Worm (Caenorhabditis elegans) whole organism, L3 larva: ENCODE measurements around the gene pepm-1.

ENCODE experiments used
- ZK546.5 ChIP-seq: sonication (generic microtip); optimal IDR thresholded peaks from 2 replicates; lab custom pipeline; 2017; ENCODE audit warnings: missing biosample characterization, missing genetic modification characterization
- aly-2 ChIP-seq: fragments of 150-350 bp; optimal IDR thresholded peaks from 2 replicates; lab custom pipeline; 2014; ENCODE audit warnings: missing biosample characterization, missing genetic modification characterization
- ama-1 ChIP-seq: fragments of 150-350 bp; optimal IDR thresholded peaks from 2 replicates; lab custom pipeline; 2018
- ceh-9 ChIP-seq: sonication (generic microtip); optimal IDR thresholded peaks from 2 replicates; lab custom pipeline; 2018; ENCODE audit warnings: missing biosample characterization, missing genetic modification characterization
- daf-12 ChIP-seq: fragments of 150-350 bp; optimal IDR thresholded peaks from 2 replicates; lab custom pipeline; 2014; ENCODE audit warnings: missing biosample characterization, missing genetic modification reagents, missing genetic modification characterization
- egl-27 ChIP-seq: sonication (generic microtip); optimal IDR thresholded peaks from 4 replicates; lab custom pipeline; 2017; ENCODE audit warnings: missing biosample characterization, missing genetic modification reagents, missing genetic modification characterization
- egl-5 ChIP-seq: fragments of 150-350 bp; optimal IDR thresholded peaks from 2 replicates; lab custom pipeline; 2017; ENCODE audit warnings: missing biosample characterization, missing genetic modification reagents, missing genetic modification characterization, inconsistent platforms
- elt-1 ChIP-seq: fragments of 150-350 bp; optimal IDR thresholded peaks from 2 replicates; lab custom pipeline; 2014; ENCODE audit warnings: missing biosample characterization, missing genetic modification characterization
- elt-2 ChIP-seq: sonication (generic microtip); optimal IDR thresholded peaks from 2 replicates; lab custom pipeline; 2016; ENCODE audit warnings: missing genetic modification reagents, mild to moderate bottlenecking, missing genetic modification characterization, missing compliant biosample characterization
- fkh-10 ChIP-seq: sonication (generic microtip); optimal IDR thresholded peaks from 2 replicates; lab custom pipeline; 2017; ENCODE audit warnings: missing biosample characterization, missing genetic modification reagents, missing genetic modification characterization
- fkh-2 ChIP-seq: fragments of 150-350 bp; optimal IDR thresholded peaks from 2 replicates; lab custom pipeline; 2014; ENCODE audit warnings: missing biosample characterization, missing genetic modification reagents, missing genetic modification characterization
- fos-1 ChIP-seq: fragments of 150-350 bp; optimal IDR thresholded peaks from 2 replicates; lab custom pipeline; 2014; ENCODE audit warnings: missing biosample characterization, missing genetic modification characterization
- hmg-11 ChIP-seq: sonication (generic microtip); optimal IDR thresholded peaks from 2 replicates; lab custom pipeline; 2016; ENCODE audit warnings: missing genetic modification characterization, missing compliant biosample characterization
- jun-1 ChIP-seq: fragments of 150-350 bp; optimal IDR thresholded peaks from 2 replicates; lab custom pipeline; 2014; ENCODE audit warnings: missing biosample characterization, missing genetic modification reagents, missing genetic modification characterization
- lin-15B ChIP-seq: fragments of 150-350 bp; optimal IDR thresholded peaks from 2 replicates; lab custom pipeline; 2014; ENCODE audit warnings: missing biosample characterization, missing genetic modification characterization
- lsy-12 ChIP-seq: sonication (generic microtip); optimal IDR thresholded peaks from 2 replicates; lab custom pipeline; 2016; ENCODE audit warnings: mild to moderate bottlenecking, missing genetic modification characterization, missing compliant biosample characterization
- mml-1 ChIP-seq: fragments of 150-350 bp; sonication (generic microtip); optimal IDR thresholded peaks from 3 replicates; lab custom pipeline; 2014; ENCODE audit warnings: missing biosample characterization, missing genetic modification characterization
- nfya-1 ChIP-seq: sonication (generic microtip); optimal IDR thresholded peaks from 2 replicates; lab custom pipeline; 2017; ENCODE audit warnings: missing genetic modification characterization, mild to moderate bottlenecking, missing compliant biosample characterization, antibody characterized with exemption, moderate library complexity; ENCODE audit not compliant: insufficient read depth
- nhr-11 ChIP-seq: fragments of 150-350 bp; optimal IDR thresholded peaks from 2 replicates; lab custom pipeline; 2014; ENCODE audit warnings: missing biosample characterization, missing genetic modification characterization
- nhr-12 ChIP-seq: fragments of 150-350 bp; optimal IDR thresholded peaks from 2 replicates; lab custom pipeline; 2014; ENCODE audit warnings: missing biosample characterization, missing genetic modification characterization
- nhr-23 ChIP-seq: fragments of 150-350 bp; optimal IDR thresholded peaks from 2 replicates; lab custom pipeline; 2014; ENCODE audit warnings: missing biosample characterization, missing genetic modification reagents, missing genetic modification characterization
- nhr-25 ChIP-seq: sonication (generic microtip); optimal IDR thresholded peaks from 2 replicates; lab custom pipeline; 2017; ENCODE audit warnings: missing biosample characterization, missing genetic modification characterization
- nhr-43 ChIP-seq: sonication (generic microtip); optimal IDR thresholded peaks from 2 replicates; lab custom pipeline; 2016; ENCODE audit warnings: mild to moderate bottlenecking, missing genetic modification characterization, missing compliant biosample characterization; ENCODE audit not compliant: poor library complexity, severe bottlenecking
- nhr-76 ChIP-seq: fragments of 150-350 bp; sonication (generic microtip); optimal IDR thresholded peaks from 5 replicates; lab custom pipeline; 2014; ENCODE audit warnings: missing biosample characterization, missing genetic modification characterization
- nhr-77 ChIP-seq: fragments of 150-350 bp; optimal IDR thresholded peaks from 2 replicates; lab custom pipeline; 2014; ENCODE audit warnings: missing biosample characterization, missing genetic modification characterization
- pha-4 ChIP-seq: fragments of 150-350 bp; optimal IDR thresholded peaks from 2 replicates; lab custom pipeline; 2014; ENCODE audit warnings: missing biosample characterization, missing genetic modification reagents, missing genetic modification characterization
- sea-2 ChIP-seq: fragments of 150-350 bp; sonication (generic microtip); optimal IDR thresholded peaks from 4 replicates; lab custom pipeline; 2014; ENCODE audit warnings: missing biosample characterization, missing genetic modification reagents, missing genetic modification characterization
- skn-1 ChIP-seq: fragments of 150-350 bp; optimal IDR thresholded peaks from 2 replicates; lab custom pipeline; 2014; ENCODE audit warnings: missing biosample characterization, missing genetic modification characterization
- snpc-4 ChIP-seq: fragments of 150-350 bp; optimal IDR thresholded peaks from 2 replicates; lab custom pipeline; 2014; ENCODE audit warnings: missing biosample characterization, missing genetic modification characterization
- unc-39 ChIP-seq: sonication (generic microtip); optimal IDR thresholded peaks from 4 replicates; lab custom pipeline; 2017; ENCODE audit warnings: missing biosample characterization, missing genetic modification characterization
- unc-62 ChIP-seq: fragments of 150-350 bp; sonication (generic microtip); optimal IDR thresholded peaks from 4 replicates; lab custom pipeline; 2014; ENCODE audit warnings: missing biosample characterization, missing genetic modification reagents, missing genetic modification characterization
- zag-1 ChIP-seq: fragments of 150-350 bp; optimal IDR thresholded peaks from 2 replicates; lab custom pipeline; 2014; ENCODE audit warnings: missing biosample characterization, missing genetic modification characterization

pepm-1 gene

DNA sequence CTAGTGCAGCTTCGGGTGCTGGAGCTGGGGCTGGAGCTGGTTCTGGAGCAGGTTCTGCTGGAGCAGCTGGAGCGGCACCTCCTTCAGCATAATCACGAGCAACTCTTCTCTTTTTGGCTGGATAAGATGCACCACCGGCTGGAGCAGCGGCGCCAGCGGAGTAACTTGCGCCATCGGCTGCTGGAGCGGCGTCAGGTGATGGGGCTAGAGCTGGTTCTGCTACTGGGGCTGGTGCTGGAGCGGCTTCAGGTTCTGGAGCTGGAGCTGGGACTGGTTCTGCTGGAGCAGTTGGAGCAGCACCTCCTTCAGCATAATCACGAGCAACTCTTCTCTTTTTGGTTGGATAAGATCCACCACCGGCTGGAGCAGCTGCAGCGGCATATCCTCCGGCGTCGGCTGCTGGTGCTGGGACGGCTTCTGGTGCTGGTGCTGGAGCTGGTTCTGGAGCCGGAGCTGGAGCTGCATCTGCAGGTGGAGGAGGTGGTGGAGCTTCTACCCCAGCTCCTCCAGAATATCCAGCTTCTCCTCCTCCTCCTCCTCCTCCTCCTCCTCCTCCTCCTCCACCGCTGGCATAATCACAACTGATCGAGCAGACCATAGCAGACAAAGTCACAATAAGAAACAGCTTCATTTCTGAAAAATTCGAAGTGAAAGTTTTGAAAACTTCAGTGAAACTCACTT, 9.7 kb upstream of the pepm-1 start, which contains the start of gene F47B8.13:
F47B8.13 (minus strand) TSS at position 631 of the 681 bp plus-strand sequence.
- TF ChIP-seq elt-1 (tag; lab: Kevin White, UChicago): no peak
- no peak for TF ChIP-seq zag-1 (tag; lab: Kevin White, UChicago)
- no peak for TF ChIP-seq ama-1 (lab: Kevin White, UChicago)
- no peak for TF ChIP-seq ZK546.5 (tag; lab: Kevin White, UChicago)
- TF ChIP-seq aly-2: no peak
- no peak for TF ChIP-seq fkh-2 (tag; lab: Kevin White, UChicago)
- TF ChIP-seq daf-12 (tag; lab: Kevin White, UChicago): no peak

DNA sequence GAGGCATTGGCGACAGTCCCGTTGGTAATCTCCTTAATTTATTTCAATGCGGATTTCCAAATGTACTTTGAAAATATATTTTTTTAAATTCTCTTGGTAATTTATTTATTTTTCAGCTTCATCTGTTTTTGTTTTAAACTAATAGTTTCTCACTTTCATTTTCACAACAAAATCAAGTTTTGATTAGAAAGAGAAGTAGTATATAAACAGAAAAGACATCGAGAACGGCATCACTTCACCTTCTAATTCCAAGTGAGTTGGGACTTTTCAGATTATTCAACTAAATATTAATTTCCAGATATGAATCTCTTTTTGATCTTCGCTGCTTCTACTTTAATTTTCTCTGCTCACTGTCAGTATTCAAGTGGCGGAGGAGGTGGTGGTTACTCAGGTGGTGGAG, 8.7 kb upstream of the pepm-1 start, which contains the start of gene F47B8.14:
F47B8.14 (plus strand) TSS at position 301 of the 400 bp plus-strand sequence.
- TF ChIP-seq ceh-9 (tag; lab: Kevin White, UChicago) (no peak), pha-4 (no peak), nhr-23 (tag; lab: Kevin White, UChicago) (no peak), fos-1 (tag; lab: Kevin White, UChicago) (no peak), nfya-1 (tag; lab: Kevin White, UChicago) (no peak), jun-1 (no peak), elt-1 (tag; lab: Kevin White, UChicago) (no peak), aly-2 (no peak), nhr-76 (tag; lab: Kevin White, UChicago) (no peak), fkh-10 (GFP tag; lab: Kevin White, UChicago) (no peak), nhr-25 (tag; lab: Kevin White, UChicago) (no peak), fkh-2 (tag; lab: Kevin White, UChicago) (no peak), elt-2 (tag; lab: Kevin White, UChicago) (no peak), unc-62 (no peak), egl-5 (tag; lab: Kevin White, UChicago) (no peak)

DNA sequence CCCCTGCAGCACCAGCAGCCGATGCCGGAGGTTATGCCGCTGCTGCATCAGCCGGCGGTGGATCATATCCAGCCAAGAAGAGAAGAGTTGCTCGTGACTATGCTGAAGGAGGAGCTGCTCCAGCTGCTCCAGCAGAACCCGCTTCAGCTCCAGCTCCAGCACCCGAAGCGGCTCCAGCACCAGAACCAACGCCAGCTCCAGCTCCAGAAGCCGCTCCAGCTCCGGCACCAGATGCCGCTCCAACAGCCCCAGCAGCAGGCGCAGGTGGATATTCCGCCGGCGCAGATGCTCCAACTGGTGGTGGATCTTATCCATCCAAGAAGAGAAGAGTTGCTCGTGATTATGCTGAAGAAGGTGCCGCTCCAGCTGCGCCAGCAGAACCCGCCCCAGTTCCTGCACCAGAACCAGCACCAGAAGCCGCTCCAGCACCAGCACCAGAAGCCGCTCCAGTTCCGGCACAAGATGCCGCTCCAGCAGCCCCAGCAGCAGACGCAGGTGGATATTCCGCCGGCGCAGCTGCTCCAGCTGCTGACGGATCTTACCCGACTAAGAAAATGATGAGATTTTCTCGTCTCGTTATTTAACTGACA, 8.1 kb upstream of the pepm-1 start:
- no peak for TF ChIP-seq nhr-23 (tag; lab: Kevin White, UChicago)
- no peak for TF ChIP-seq lsy-12 (tag; lab: Kevin White, UChicago)
- TF ChIP-seq fos-1 (tag; lab: Kevin White, UChicago): no peak
- no peak for TF ChIP-seq hmg-11 (tag; lab: Kevin White, UChicago)
- TF ChIP-seq nhr-43 (tag; lab: Kevin White, UChicago): no peak
- TF ChIP-seq nhr-12 (tag; lab: Kevin White, UChicago): no peak
- no peak for TF ChIP-seq sea-2 (GFP tag; lab: Kevin White, UChicago)
- TF ChIP-seq nhr-25 (tag; lab: Kevin White, UChicago): no peak
- TF ChIP-seq jun-1: no peak
- TF ChIP-seq nhr-11 (tag; lab: Kevin White, UChicago): no peak
- TF ChIP-seq elt-1 (tag; lab: Kevin White, UChicago): no peak

DNA sequence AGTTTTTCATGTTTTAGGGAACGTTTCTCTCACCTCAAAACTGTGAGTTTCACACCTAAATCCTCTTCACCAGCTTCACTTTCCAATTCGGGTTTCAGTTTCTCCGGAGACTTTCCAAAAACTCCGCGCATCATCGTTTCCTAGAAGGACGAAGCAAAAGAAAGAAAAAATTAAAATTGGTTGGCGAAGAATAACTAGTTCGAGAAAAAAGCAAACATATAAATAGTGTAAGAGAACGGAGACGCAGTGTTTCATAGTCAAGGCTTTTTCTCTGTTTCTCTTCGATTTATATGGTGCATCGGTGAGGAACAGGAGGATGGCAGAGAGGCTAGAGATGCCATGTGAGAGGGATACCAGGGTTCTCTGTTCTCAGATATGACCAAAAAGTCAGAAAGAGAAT, 6.2 kb upstream of the pepm-1 start, which contains the start of gene F47B8.3:
F47B8.3 (minus strand) TSS at position 261 of the 400 bp plus-strand sequence.
- no peak for TF ChIP-seq egl-27 (tag; lab: Kevin White, UChicago)
- peak; percentile 69 for TF ChIP-seq nfya-1 (tag; lab: Kevin White, UChicago)
- peak; percentile 45 for TF ChIP-seq nhr-25 (tag; lab: Kevin White, UChicago)
- peak; percentile 17 for TF ChIP-seq snpc-4
- TF ChIP-seq mml-1 (tag; lab: Kevin White, UChicago): no peak
- TF ChIP-seq ama-1 (lab: Kevin White, UChicago): peak; percentile 5
- peak; percentile 6 for TF ChIP-seq nhr-23 (tag; lab: Kevin White, UChicago)
- TF ChIP-seq skn-1 (tag; lab: Kevin White, UChicago): peak; percentile 14
- TF ChIP-seq unc-39 (tag; lab: Kevin White, UChicago): no peak
- TF ChIP-seq hmg-11 (tag; lab: Kevin White, UChicago): peak; percentile 43
- TF ChIP-seq nhr-77 (tag; lab: Kevin White, UChicago): no peak
- peak; percentile 27 for TF ChIP-seq egl-5 (tag; lab: Kevin White, UChicago)
- peak; percentile 63 for TF ChIP-seq pha-4
- no peak for TF ChIP-seq lsy-12 (tag; lab: Kevin White, UChicago)
- peak; percentile 15 for TF ChIP-seq lin-15B (tag; lab: Kevin White, UChicago)
